Fruit fly (Drosophila melanogaster): ENCODE measurements around the gene ru.

Gene ru

DNA sequence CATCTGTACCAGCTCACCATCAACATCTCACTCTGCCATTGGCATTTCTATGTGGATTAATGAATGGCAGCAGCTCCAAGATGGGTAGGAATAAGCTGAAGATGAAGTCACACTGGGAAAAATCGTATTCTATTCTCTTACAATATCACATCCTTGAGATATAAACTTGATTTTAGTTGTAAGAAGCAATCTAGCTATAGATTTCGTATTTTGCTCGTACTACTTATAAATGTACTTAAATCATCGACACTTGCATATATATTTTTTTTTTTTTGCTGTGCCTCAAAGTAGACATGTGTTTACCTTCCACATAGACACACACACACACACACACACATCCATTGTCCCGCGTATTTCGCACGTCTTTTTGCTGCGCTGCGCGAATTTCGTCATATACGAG lies 54.1 kb downstream of the ru start (continued):
- no peak for TF ChIP-seq TFAM (GFP tag; optimal IDR thresholded peaks at IDR 0.05)
- TF ChIP-seq sens (GFP tag) = peak; percentile 94
- TF ChIP-seq CG6272 (GFP tag; IDR thresholded peaks at IDR 0.05) = no peak
- TF ChIP-seq CG10209 (GFP tag; optimal IDR thresholded peaks at IDR 0.05) = no peak
- TF ChIP-seq row (GFP tag; IDR thresholded peaks at IDR 0.05) = 0 out of 3 replicates have a peak, but pooled peaks have one; percentile 16
- no peak for TF ChIP-seq Usf (GFP tag; optimal IDR thresholded peaks at IDR 0.05)
- TF ChIP-seq CG9817 (tag; optimal IDR thresholded peaks at IDR 0.05) = no peak
- 0 out of 2 replicates have a peak, but pooled peaks have one; percentile 13 for TF ChIP-seq CG11696 (GFP tag; IDR thresholded peaks at IDR 0.05)
- no peak for TF ChIP-seq Med (GFP tag)
- no peak for TF ChIP-seq CG30020 (tag; optimal IDR thresholded peaks at IDR 0.05)
- no peak for TF ChIP-seq Meics (GFP tag; optimal IDR thresholded peaks at IDR 0.05)
- TF ChIP-seq Camta (GFP tag; optimal IDR thresholded peaks at IDR 0.05) = peak; percentile 25
- no peak for TF ChIP-seq CG18476 (GFP tag; optimal IDR thresholded peaks at IDR 0.05)
- TF ChIP-seq CG11504 (tag; optimal IDR thresholded peaks at IDR 0.05) = no peak
- TF ChIP-seq croc (GFP tag; conservative IDR thresholded peaks at IDR 0.05) = peak; percentile 28; the same call in 2 of the 3 replicates
- no peak for TF ChIP-seq bab2 (GFP tag; optimal IDR thresholded peaks at IDR 0.05)
- peak; percentile 19 for TF ChIP-seq CG1603 (tag; optimal IDR thresholded peaks at IDR 0.05)
- 0 out of 3 replicates have a peak, but pooled peaks have one; percentile 40 for TF ChIP-seq gce (GFP tag; IDR thresholded peaks at IDR 0.05)
- TF ChIP-seq CG12155 (GFP tag; optimal IDR thresholded peaks at IDR 0.05) = no peak
- no peak for TF ChIP-seq CG1602 (GFP tag; optimal IDR thresholded peaks at IDR 0.05)
- peak; percentile 27 for TF ChIP-seq CG10267 (tag; optimal IDR thresholded peaks at IDR 0.05)
- TF ChIP-seq abd-A (tag; optimal IDR thresholded peaks at IDR 0.05) = no peak
- TF ChIP-seq CG6854 (GFP tag; optimal IDR thresholded peaks at IDR 0.05) = no peak
- TF ChIP-seq pum (GFP tag; optimal IDR thresholded peaks at IDR 0.05) = peak; percentile 30
- peak; percentile 14; the same call in 1 of the 3 replicates for TF ChIP-seq otp (GFP tag; IDR thresholded peaks at IDR 0.05)
- no peak for TF ChIP-seq pan (optimal IDR thresholded peaks at IDR 0.05)
- TF ChIP-seq pan (GFP tag; optimal IDR thresholded peaks at IDR 0.05 in 1 of 2, IDR thresholded peaks at IDR 0.05 in 1 of 2) = no peak
- TF ChIP-seq lmd (GFP tag; IDR thresholded peaks at IDR 0.05) = peak; percentile 22; the same call in 1 of the 2 replicates
- TF ChIP-seq dysf (GFP tag; IDR thresholded peaks at IDR 0.05) = peak; percentile 36; the same call in 1 of the 3 replicates
- TF ChIP-seq PHDP (tag; optimal IDR thresholded peaks at IDR 0.05) = no peak
- no peak for TF ChIP-seq Dref (GFP tag; IDR thresholded peaks at IDR 0.05)
- TF ChIP-seq CG8478 (optimal IDR thresholded peaks at IDR 0.05) = no peak
- peak; percentile 49 for TF ChIP-seq CG2712 (tag; optimal IDR thresholded peaks at IDR 0.05)
- TF ChIP-seq CG15479 (GFP tag; optimal IDR thresholded peaks at IDR 0.05) = no peak
- no peak for TF ChIP-seq NFAT (GFP tag; IDR thresholded peaks at IDR 0.05)
- TF ChIP-seq C15 (GFP tag; IDR thresholded peaks at IDR 0.05) = no peak
- TF ChIP-seq CG6813 (GFP tag; optimal IDR thresholded peaks at IDR 0.05) = no peak
- TF ChIP-seq twi (tag; optimal IDR thresholded peaks at IDR 0.05) = no peak
- peak; percentile 48; the same call in 2 of the 3 replicates for TF ChIP-seq CG17361 (GFP tag; IDR thresholded peaks at IDR 0.05)
- no peak for TF ChIP-seq CG2199 (GFP tag; IDR thresholded peaks at IDR 0.05)
- TF ChIP-seq Xrp1 (GFP tag; IDR thresholded peaks at IDR 0.05) = peak; percentile 61; the same call in 1 of the 2 replicates
- no peak for TF ChIP-seq jumu (GFP tag; optimal IDR thresholded peaks at IDR 0.05)
- TF ChIP-seq zfh1 (GFP tag; IDR thresholded peaks at IDR 0.05) = peak; percentile 64; the same call in 2 of the 3 replicates
- TF ChIP-seq Ptx1 (GFP tag; IDR thresholded peaks at IDR 0.05) = 0 out of 2 replicates have a peak, but pooled peaks have one; percentile 17
- 0 out of 3 replicates have a peak, but pooled peaks have one; percentile 40 for TF ChIP-seq ci (GFP tag; IDR thresholded peaks at IDR 0.05)
- peak; percentile 56; the same call in 1 of the 2 replicates for TF ChIP-seq ara (GFP tag; IDR thresholded peaks at IDR 0.05)
- peak; percentile 43 for TF ChIP-seq CG10979 (tag; optimal IDR thresholded peaks at IDR 0.05)
- TF ChIP-seq HmgD (GFP tag; optimal IDR thresholded peaks at IDR 0.05) = no peak
- no peak for TF ChIP-seq en (GFP tag; optimal IDR thresholded peaks at IDR 0.05)
- TF ChIP-seq sisA (GFP tag; IDR thresholded peaks at IDR 0.05) = peak; percentile 29; the same call in 1 of the 2 replicates
- 0 out of 2 replicates have a peak, but pooled peaks have one; percentile 20 for TF ChIP-seq CG32772 (GFP tag; IDR thresholded peaks at IDR 0.05)
- TF ChIP-seq gem (tag; optimal IDR thresholded peaks at IDR 0.05) = peak; percentile 21

Data from whole organism, embryonic.